Worm (Caenorhabditis elegans) whole organism, early embryonic: ENCODE results near the gene F40H3.1.

ENCODE experiments used
- B0310.2 ChIP-seq: sonication (generic microtip); optimal IDR thresholded peaks from 2 replicates; lab custom pipeline; 2016; ENCODE audit warnings: mild to moderate bottlenecking, missing genetic modification characterization, missing compliant biosample characterization
- aly-1 ChIP-seq: sonication (generic microtip); optimal IDR thresholded peaks from 2 replicates; lab custom pipeline; 2016; ENCODE audit warnings: missing genetic modification characterization, missing compliant biosample characterization
- ama-1 ChIP-seq: fragments of 150-350 bp; optimal IDR thresholded peaks from 2 replicates; lab custom pipeline; 2014
- ceh-13 ChIP-seq: fragments of 200-800 bp; sonication (Bioruptor generic); optimal IDR thresholded peaks from 2 replicates; lab custom pipeline; 2018; ENCODE audit warnings: mild to moderate bottlenecking, missing genetic modification characterization, missing compliant biosample characterization
- ceh-36 ChIP-seq: sonication (generic microtip); optimal IDR thresholded peaks from 2 replicates; lab custom pipeline; 2016; ENCODE audit warnings: missing genetic modification characterization, inconsistent platforms, missing compliant biosample characterization
- ets-7 ChIP-seq: sonication (generic microtip); optimal IDR thresholded peaks from 2 replicates; lab custom pipeline; 2016; ENCODE audit warnings: missing genotype, missing genetic modification characterization, missing compliant biosample characterization
- flt-1 ChIP-seq: fragments of 200-800 bp; sonication (Bioruptor generic); IDR thresholded peaks from 2 replicates; pipeline ENCODE4 v1.3.6; 2022; ENCODE audit warnings: missing genetic modification characterization, missing compliant biosample characterization
- hmbx-1 ChIP-seq: sonication (generic microtip); optimal IDR thresholded peaks from 2 replicates; lab custom pipeline; 2016; ENCODE audit warnings: mild to moderate bottlenecking, missing genetic modification characterization, missing compliant biosample characterization
- hmg-4 ChIP-seq: fragments of 200-800 bp; sonication (Bioruptor generic); optimal IDR thresholded peaks from 2 replicates; lab custom pipeline; 2018; ENCODE audit warnings: mild to moderate bottlenecking, missing genetic modification characterization, missing compliant biosample characterization
- sea-1 ChIP-seq: fragments of 200-800 bp; sonication (Bioruptor generic); conservative IDR thresholded peaks from 2 replicates; pipeline ENCODE4 v1.3.6; 2022; ENCODE audit warnings: missing genetic modification characterization, missing compliant biosample characterization
- tbx-11 ChIP-seq: fragments of 200-800 bp; sonication (Bioruptor generic); IDR thresholded peaks from 2 replicates; pipeline ENCODE4 v1.3.6; 2022; ENCODE audit warnings: missing genetic modification characterization, missing compliant biosample characterization
- tbx-37 ChIP-seq: fragments of 200-800 bp; sonication (Bioruptor generic); conservative IDR thresholded peaks from 2 replicates; pipeline ENCODE4 v1.3.6; 2022; ENCODE audit warnings: missing genetic modification reagents, missing genetic modification characterization, missing compliant biosample characterization

- TF ChIP-seq tbx-11 (GFP tag; lab: Robert Waterston, UW): no peak
- no peak for TF ChIP-seq ama-1 (lab: Kevin White, UChicago)
- TF ChIP-seq aly-1 (tag; lab: Kevin White, UChicago): no peak
- no peak for TF ChIP-seq ceh-36
- no peak for TF ChIP-seq flt-1 (GFP tag; lab: Robert Waterston, UW)
- TF ChIP-seq sea-1 (GFP tag; lab: Robert Waterston, UW): no peak
- TF ChIP-seq ets-7 (tag; lab: Kevin White, UChicago): no peak
- no peak for TF ChIP-seq hmg-4 (GFP tag; lab: Kevin White, UChicago)
- TF ChIP-seq tbx-37 (GFP tag; lab: Robert Waterston, UW): no peak
- no peak for TF ChIP-seq B0310.2 (tag; lab: Kevin White, UChicago)
- TF ChIP-seq hmbx-1 (tag; lab: Kevin White, UChicago): no peak
- no peak for TF ChIP-seq ceh-13 (GFP tag; lab: Kevin White, UChicago)
Measured at ce11 chrII:6175027-6175426, 4.6 kb upstream of the F40H3.1 start.
